Worm (Caenorhabditis elegans) whole organism, L4 larva: ENCODE data around the gene str-230.

Experiments used
- nhr-6 ChIP-seq: fragments of 150-350 bp; optimal IDR thresholded peaks from 2 replicates; lab custom pipeline; 2014; ENCODE audit warnings: missing biosample characterization, missing genetic modification characterization
- pha-4 ChIP-seq, 2 experiments: fragments of 150-350 bp in 1 of 2; fragments of 200-800 bp in 1 of 2; sonication (Bioruptor generic) in 1 of 2; IDR thresholded peaks in 1 of 2; optimal IDR thresholded peaks in 1 of 2; 2 replicates each; pipeline versions ENCODE4 v1.3.6 to Lab custom; 2014 to 2022; ENCODE audit warnings: missing genetic modification characterization in 2 of 2, missing genetic modification reagents in 2 of 2, missing biosample characterization in 1 of 2, missing compliant biosample characterization in 1 of 2
- unc-39 ChIP-seq: sonication (generic microtip); optimal IDR thresholded peaks from 2 replicates; lab custom pipeline; 2017; ENCODE audit warnings: missing biosample characterization, missing genetic modification characterization

- TF ChIP-seq nhr-6 (tag; lab: Kevin White, UChicago) = no peak
- TF ChIP-seq unc-39 (tag; lab: Kevin White, UChicago) = no peak
- no peak for TF ChIP-seq pha-4 (GFP tag; IDR thresholded peaks at IDR 0.05; lab: Robert Waterston, UW)
- TF ChIP-seq pha-4 (tag; optimal IDR thresholded peaks at IDR 0.05; lab: Kevin White, UChicago) = no peak
Observed at ce11 chrV:14162959-14163548, 47.6 kb downstream of the str-230 start, which contains the start of gene srd-26.
